Fruit fly (Drosophila melanogaster) whole organism, embryonic: ENCODE measurements around the gene Lnk.

Experiments
- Antp ChIP-seq: fragments of 200-800 bp; sonication (Bioruptor generic); optimal IDR thresholded peaks from 3 replicates; lab custom pipeline; 2016; ENCODE audit warnings: missing biosample characterization, missing genetic modification characterization
- Atf6 ChIP-seq: fragments of 200-800 bp; sonication (Bioruptor generic); IDR thresholded peaks from 2 replicates; pipeline ENCODE4 v1.3.6; 2022; ENCODE audit warnings: missing biosample characterization, missing genetic modification characterization
- CG11504 ChIP-seq: fragments of 200-800 bp; sonication (Bioruptor generic); optimal IDR thresholded peaks from 3 replicates; lab custom pipeline; 2019; ENCODE audit warnings: missing biosample characterization, mild to moderate bottlenecking, missing genetic modification characterization, moderate library complexity
- CG12219 ChIP-seq: fragments of 200-800 bp; sonication (Bioruptor generic); optimal IDR thresholded peaks from 3 replicates; lab custom pipeline; 2018; ENCODE audit warnings: missing biosample characterization, mild to moderate bottlenecking, missing genetic modification characterization
- CG13894 ChIP-seq: fragments of 200-800 bp; sonication (Bioruptor generic); optimal IDR thresholded peaks from 3 replicates; lab custom pipeline; 2018; ENCODE audit warnings: missing biosample characterization, mild to moderate bottlenecking, missing genetic modification characterization, moderate library complexity
- CG14014 ChIP-seq: fragments of 200-800 bp; sonication (Bioruptor generic); IDR thresholded peaks from 2 replicates; pipeline ENCODE4 v1.3.6; 2022; ENCODE audit warnings: missing biosample characterization, missing genetic modification characterization
- CG15269 ChIP-seq: fragments of 200-800 bp; sonication (Bioruptor generic); optimal IDR thresholded peaks from 2 replicates; lab custom pipeline; 2018; ENCODE audit warnings: missing biosample characterization, mild to moderate bottlenecking, missing genetic modification characterization, moderate library complexity
- CG18476 ChIP-seq: fragments of 200-800 bp; sonication (Bioruptor generic); optimal IDR thresholded peaks from 2 replicates; lab custom pipeline; 2016; ENCODE audit warnings: missing biosample characterization, mild to moderate bottlenecking, missing genetic modification characterization
- CG2202 ChIP-seq: fragments of 200-800 bp; sonication (Bioruptor generic); optimal IDR thresholded peaks from 2 replicates; lab custom pipeline; 2018; ENCODE audit warnings: missing biosample characterization, mild to moderate bottlenecking, missing genetic modification characterization
- CG2712 ChIP-seq: fragments of 200-800 bp; optimal IDR thresholded peaks from 3 replicates; lab custom pipeline; 2019; ENCODE audit warnings: missing biosample characterization, mild to moderate bottlenecking, missing genetic modification characterization, moderate library complexity
- CG32767 ChIP-seq: fragments of 200-800 bp; sonication (Bioruptor generic); IDR thresholded peaks from 2 replicates; pipeline ENCODE4 v1.3.6; 2022; ENCODE audit warnings: missing biosample characterization, missing genetic modification characterization
- CG8924 ChIP-seq: fragments of 200-800 bp; optimal IDR thresholded peaks from 3 replicates; lab custom pipeline; 2019; ENCODE audit warnings: missing biosample characterization, mild to moderate bottlenecking, missing genetic modification characterization, moderate library complexity
- CoRest ChIP-seq: fragments of 200-800 bp; sonication (Bioruptor generic); optimal IDR thresholded peaks from 3 replicates; lab custom pipeline; 2018; ENCODE audit warnings: missing biosample characterization, mild to moderate bottlenecking, missing genetic modification characterization, moderate library complexity
- Dbx ChIP-seq: fragments of 200-800 bp; sonication (Bioruptor generic); IDR thresholded peaks from 3 replicates; pipeline ENCODE4 v1.3.6; 2022; ENCODE audit warnings: missing biosample characterization, missing genetic modification characterization
- Eip74EF ChIP-seq, 2 experiments: fragments of 200-800 bp in 1 of 2; fragments of >200 bp in 1 of 2; sonication (Bioruptor generic) in 1 of 2; optimal IDR thresholded peaks; 2 replicates each; lab custom pipeline; 2017 to 2019; ENCODE audit warnings: missing biosample characterization in 2 of 2, missing genetic modification characterization in 2 of 2, mild to moderate bottlenecking in 1 of 2, moderate library complexity in 1 of 2
- H2.0 ChIP-seq: fragments of 200-800 bp; sonication (Bioruptor generic); IDR thresholded peaks from 2 replicates; pipeline ENCODE4 v1.3.6; 2022; ENCODE audit warnings: missing biosample characterization, missing genetic modification characterization
- HHEX ChIP-seq: fragments of 200-800 bp; sonication (Bioruptor generic); optimal IDR thresholded peaks from 3 replicates; lab custom pipeline; 2017; ENCODE audit warnings: missing biosample characterization, mild to moderate bottlenecking, missing genetic modification characterization, missing genetic modification reagents
- HmgZ ChIP-seq: fragments of 200-800 bp; sonication (Bioruptor generic); optimal IDR thresholded peaks from 2 replicates; lab custom pipeline; 2018; ENCODE audit warnings: missing biosample characterization, mild to moderate bottlenecking, missing genetic modification characterization
- Hr78 ChIP-seq, 2 experiments: fragments of 200-800 bp in 1 of 2; fragments of >200 bp in 1 of 2; sonication (Bioruptor generic) in 1 of 2; optimal IDR thresholded peaks; 2 replicates each; lab custom pipeline; 2017 to 2019; ENCODE audit warnings: missing biosample characterization in 2 of 2, missing genetic modification characterization in 2 of 2, mild to moderate bottlenecking in 1 of 2, moderate library complexity in 1 of 2
- Nf-YC ChIP-seq: fragments of 200-800 bp; optimal IDR thresholded peaks from 3 replicates; lab custom pipeline; 2019; ENCODE audit warnings: missing biosample characterization, mild to moderate bottlenecking, missing genetic modification characterization, moderate library complexity
- Oaz ChIP-seq: fragments of 200-800 bp; sonication (Bioruptor generic); IDR thresholded peaks from 2 replicates; pipeline ENCODE4 v1.3.6; 2022; ENCODE audit warnings: missing biosample characterization, missing genetic modification characterization
- Pdp1 ChIP-seq, 2 experiments: fragments of 200-800 bp; sonication (Bioruptor generic); optimal IDR thresholded peaks; 3 replicates each; lab custom pipeline; 2016; ENCODE audit warnings: missing biosample characterization in 2 of 2, missing genetic modification characterization in 2 of 2, mild to moderate bottlenecking in 1 of 2, moderate library complexity in 1 of 2
- Rfx ChIP-seq: fragments of 200-800 bp; sonication (Bioruptor generic); IDR thresholded peaks from 2 replicates; pipeline ENCODE4 v1.3.6; 2022; ENCODE audit warnings: missing biosample characterization, missing genetic modification characterization
- Side ChIP-seq: fragments of 200-800 bp; sonication (Bioruptor generic); optimal IDR thresholded peaks from 2 replicates; lab custom pipeline; 2016; ENCODE audit warnings: missing biosample characterization, missing genetic modification characterization
- Six4 ChIP-seq: fragments of 200-800 bp; sonication (Bioruptor generic); optimal IDR thresholded peaks from 2 replicates; lab custom pipeline; 2016; ENCODE audit warnings: missing biosample characterization, missing genetic modification characterization
- bcd ChIP-seq: fragments of 200-800 bp; sonication (Bioruptor generic); optimal IDR thresholded peaks from 2 replicates; lab custom pipeline; 2017; ENCODE audit warnings: missing biosample characterization, mild to moderate bottlenecking, missing genetic modification characterization
- cg ChIP-seq: fragments of 200-800 bp; sonication (Bioruptor generic); optimal IDR thresholded peaks from 3 replicates; lab custom pipeline; 2019; ENCODE audit warnings: missing biosample characterization, mild to moderate bottlenecking, missing genetic modification characterization, moderate library complexity
- chm ChIP-seq: fragments of 200-800 bp; sonication (Bioruptor generic); IDR thresholded peaks from 2 replicates; pipeline ENCODE4 v1.3.6; 2022; ENCODE audit warnings: missing biosample characterization, missing genetic modification characterization
- croc ChIP-seq: fragments of 200-800 bp; sonication (Bioruptor generic); conservative IDR thresholded peaks from 3 replicates; pipeline ENCODE4 v1.3.6; 2022; ENCODE audit warnings: missing biosample characterization, missing genetic modification characterization
- cwo ChIP-seq: fragments of 200-800 bp; sonication (Bioruptor generic); optimal IDR thresholded peaks from 3 replicates; lab custom pipeline; 2017; ENCODE audit warnings: missing biosample characterization, missing genetic modification characterization, mild to moderate bottlenecking, moderate library complexity, missing genetic modification reagents
- dan ChIP-seq: fragments of 200-800 bp; sonication (Bioruptor generic); IDR thresholded peaks from 2 replicates; pipeline ENCODE4 v1.3.6; 2022; ENCODE audit warnings: missing biosample characterization, missing genetic modification characterization
- exex ChIP-seq: fragments of 200-800 bp; sonication (Bioruptor generic); optimal IDR thresholded peaks from 4 replicates; lab custom pipeline; 2018; ENCODE audit warnings: missing biosample characterization, mild to moderate bottlenecking, missing genetic modification characterization, moderate library complexity
- fd64A ChIP-seq: fragments of 200-800 bp; sonication (Bioruptor generic); optimal IDR thresholded peaks from 3 replicates; lab custom pipeline; 2018; ENCODE audit warnings: missing biosample characterization, mild to moderate bottlenecking, missing genetic modification characterization
- grau ChIP-seq: fragments of 200-800 bp; optimal IDR thresholded peaks from 3 replicates; lab custom pipeline; 2019; ENCODE audit warnings: missing biosample characterization, mild to moderate bottlenecking, missing genetic modification characterization, moderate library complexity
- gsb-n ChIP-seq: fragments of 200-800 bp; sonication (Bioruptor generic); optimal IDR thresholded peaks from 3 replicates; lab custom pipeline; 2018; ENCODE audit warnings: missing biosample characterization, mild to moderate bottlenecking, missing genetic modification characterization
- ham ChIP-seq: fragments of 200-800 bp; sonication (Bioruptor generic); IDR thresholded peaks from 2 replicates; pipeline ENCODE4 v1.3.6; 2022; ENCODE audit warnings: missing biosample characterization, missing genetic modification characterization
- kay ChIP-seq: fragments of 200-800 bp; sonication (Bioruptor generic); optimal IDR thresholded peaks from 2 replicates; lab custom pipeline; 2016; ENCODE audit warnings: missing biosample characterization, missing genetic modification characterization
- knrl ChIP-seq: fragments of 200-800 bp; sonication (Bioruptor generic); IDR thresholded peaks from 3 replicates; pipeline ENCODE4 v1.3.6; 2022; ENCODE audit warnings: missing biosample characterization, missing genetic modification characterization; ENCODE audit not compliant: partially characterized antibody
- nau ChIP-seq: fragments of 200-800 bp; sonication (Bioruptor generic); optimal IDR thresholded peaks from 3 replicates; lab custom pipeline; 2017; ENCODE audit warnings: missing biosample characterization, mild to moderate bottlenecking, missing genetic modification characterization, missing genetic modification reagents
- nerfin-2 ChIP-seq: fragments of 200-800 bp; sonication (Bioruptor generic); IDR thresholded peaks from 2 replicates; pipeline ENCODE4 v1.3.6; 2022; ENCODE audit warnings: missing biosample characterization, missing genetic modification characterization; ENCODE audit not compliant: partially characterized antibody
- nmo ChIP-seq: fragments of 200-800 bp; sonication (Bioruptor generic); optimal IDR thresholded peaks from 2 replicates; lab custom pipeline; 2018; ENCODE audit warnings: missing biosample characterization, mild to moderate bottlenecking, missing genetic modification characterization, moderate library complexity
- pan ChIP-seq, 4 experiments: fragments of >200 bp in 3 of 4; fragments of 200-800 bp in 1 of 4; sonication (Bioruptor generic) in 1 of 4; optimal IDR thresholded peaks in 3 of 4; IDR thresholded peaks in 1 of 4; 2 replicates each; pipeline versions ENCODE4 v1.3.6 to Lab custom; 2017 to 2022; ENCODE audit warnings: missing biosample characterization in 2 of 4, missing genetic modification characterization in 2 of 4, mixed read lengths in 1 of 4
- peb ChIP-seq: fragments of 200-800 bp; sonication (Bioruptor generic); IDR thresholded peaks from 2 replicates; pipeline ENCODE4 v1.3.6; 2022; ENCODE audit warnings: missing biosample characterization, missing genetic modification characterization
- sqz ChIP-seq: fragments of 200-800 bp; sonication (Bioruptor generic); optimal IDR thresholded peaks from 3 replicates; lab custom pipeline; 2018; ENCODE audit warnings: missing biosample characterization, mild to moderate bottlenecking, missing genetic modification characterization
- stc ChIP-seq: fragments of 200-800 bp; sonication (Bioruptor generic); IDR thresholded peaks from 2 replicates; pipeline ENCODE4 v1.3.6; 2022; ENCODE audit warnings: missing biosample characterization, missing genetic modification characterization
- tin ChIP-seq: fragments of 200-800 bp; sonication (Bioruptor generic); optimal IDR thresholded peaks from 3 replicates; lab custom pipeline; 2016; ENCODE audit warnings: missing biosample characterization, missing genetic modification characterization
- trh ChIP-seq: fragments of 200-800 bp; sonication (Bioruptor generic); optimal IDR thresholded peaks from 2 replicates; lab custom pipeline; 2016; ENCODE audit warnings: missing biosample characterization, missing genetic modification characterization
- ttk ChIP-seq: fragments of 200-800 bp; sonication (Bioruptor generic); IDR thresholded peaks from 2 replicates; pipeline ENCODE4 v2.1.2; 2022; ENCODE audit warnings: missing biosample characterization, missing genetic modification characterization
- unpg ChIP-seq: fragments of 200-800 bp; sonication (Bioruptor generic); optimal IDR thresholded peaks from 3 replicates; lab custom pipeline; 2018; ENCODE audit warnings: missing biosample characterization, mild to moderate bottlenecking, missing genetic modification characterization, moderate library complexity
- vvl ChIP-seq: fragments of 200-800 bp; sonication (Bioruptor generic); IDR thresholded peaks from 2 replicates; pipeline ENCODE4 v1.3.6; 2022; ENCODE audit warnings: missing biosample characterization, missing genetic modification characterization

Lnk gene

DNA sequence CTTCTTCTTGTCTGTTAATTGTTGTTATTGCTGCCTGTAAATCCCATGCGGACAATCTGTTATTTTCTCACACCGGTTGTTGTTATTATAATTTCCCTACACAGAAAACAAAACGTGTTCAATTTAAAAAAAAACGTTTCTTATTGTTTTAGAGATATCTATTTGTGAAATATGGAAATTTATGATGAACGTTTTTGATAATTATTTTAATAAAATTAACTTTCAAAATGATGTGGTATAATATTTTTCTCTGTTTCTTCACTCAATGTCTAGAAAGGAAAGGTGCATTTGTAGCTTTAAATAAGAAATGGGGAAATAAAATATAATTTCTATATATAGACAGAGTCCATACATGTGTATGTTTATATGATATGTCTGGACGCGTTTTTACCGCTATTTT lies 4.0 kb upstream of the Lnk start (continued):
- TF ChIP-seq Nf-YC (tag; lab: Kevin White, UChicago) = peak; percentile 13
- TF ChIP-seq Rfx = no peak
- TF ChIP-seq nerfin-2 (GFP tag; lab: Robert Waterston, UW) = no peak
- TF ChIP-seq knrl (GFP tag; lab: Robert Waterston, UW) = no peak
- peak in 1 of 2 experiments; percentile 23 for TF ChIP-seq Hr78 (GFP tag; optimal IDR thresholded peaks at IDR 0.05; lab: Kevin White, UChicago)
- TF ChIP-seq CG2712 (tag; lab: Kevin White, UChicago) = peak; percentile 91
- TF ChIP-seq Eip74EF (GFP tag; optimal IDR thresholded peaks at IDR 0.05; lab: Kevin White, UChicago) = peak in 1 of 2 experiments; percentile 67
- TF ChIP-seq CG14014 = 0 out of 2 replicates have a peak, but pooled peaks have one; percentile 32
- peak; percentile 28 for TF ChIP-seq cwo
- no peak for TF ChIP-seq Dbx (GFP tag; lab: Robert Waterston, UW)
- TF ChIP-seq CoRest (tag; lab: Kevin White, UChicago) = peak; percentile 77
- peak; percentile 61 for TF ChIP-seq croc (GFP tag; lab: Robert Waterston, UW)
- TF ChIP-seq Side = no peak
- peak; percentile 86 for TF ChIP-seq unpg (GFP tag; lab: Kevin White, UChicago)
- TF ChIP-seq exex (tag; lab: Kevin White, UChicago) = no peak
- TF ChIP-seq stc (GFP tag; lab: Robert Waterston, UW) = peak; percentile 71; the same call in 1 of the 2 replicates
- TF ChIP-seq CG13894 (tag; lab: Kevin White, UChicago) = no peak
- TF ChIP-seq CG11504 = peak; percentile 83
- TF ChIP-seq nmo (GFP tag; lab: Kevin White, UChicago) = peak; percentile 84
- TF ChIP-seq pan (optimal IDR thresholded peaks at IDR 0.05; lab: Kevin White, UChicago) = no peak
- TF ChIP-seq pan (GFP tag; optimal IDR thresholded peaks at IDR 0.05 in 1 of 2, IDR thresholded peaks at IDR 0.05 in 1 of 2) = peak in 1 of 2 experiments; percentile 68
- peak; percentile 80 for TF ChIP-seq CG8924 (tag; lab: Kevin White, UChicago)
- no peak for TF ChIP-seq fd64A (GFP tag; lab: Kevin White, UChicago)
- peak; percentile 74 for TF ChIP-seq CG32767
- TF ChIP-seq ham (GFP tag; lab: Robert Waterston, UW) = no peak
- TF ChIP-seq ttk (GFP tag; lab: Robert Waterston, UW) = peak; percentile 49; the same call in 1 of the 2 replicates
- TF ChIP-seq H2.0 (GFP tag; lab: Robert Waterston, UW) = peak; percentile 38; the same call in 1 of the 2 replicates
- peak; percentile 72 for TF ChIP-seq vvl
- TF ChIP-seq CG15269 = peak; percentile 61
- TF ChIP-seq Six4 (GFP tag; lab: Kevin White, UChicago) = peak; percentile 55
- peak; percentile 42 for TF ChIP-seq bcd (GFP tag; lab: Kevin White, UChicago)
- no peak for TF ChIP-seq Antp (GFP tag; lab: Kevin White, UChicago)
- TF ChIP-seq CG18476 (GFP tag; lab: Kevin White, UChicago) = peak; percentile 34
- peak; percentile 71 for TF ChIP-seq grau (tag; lab: Kevin White, UChicago)
- peak; percentile 45 for TF ChIP-seq sqz (GFP tag; lab: Kevin White, UChicago)
- no peak for TF ChIP-seq cg (GFP tag; lab: Kevin White, UChicago)
- TF ChIP-seq peb (GFP tag; lab: Robert Waterston, UW) = no peak

- TF ChIP-seq tin (GFP tag; lab: Kevin White, UChicago) (no peak), CG2202 (tag; lab: Kevin White, UChicago) (peak; percentile 73), Oaz (GFP tag; lab: Robert Waterston, UW) (no peak), nau (GFP tag; lab: Kevin White, UChicago) (peak; percentile 66), CG12219 (GFP tag; lab: Kevin White, UChicago) (peak; percentile 57), dan (GFP tag; lab: Robert Waterston, UW) (no peak), Pdp1 (GFP tag; optimal IDR thresholded peaks at IDR 0.05; lab: Kevin White, UChicago) (peak in 1 of 2 experiments; percentile 52), HHEX (GFP tag; lab: Kevin White, UChicago) (no peak), HmgZ (peak; percentile 34), trh (GFP tag; lab: Kevin White, UChicago) (no peak), chm (GFP tag; lab: Robert Waterston, UW) (peak; percentile 74; the same call in 1 of the 2 replicates), kay (GFP tag; lab: Kevin White, UChicago) (no peak), gsb-n (tag; lab: Kevin White, UChicago) (peak; percentile 38), Atf6 (GFP tag; lab: Robert Waterston, UW) (no peak)
These were observed 3.2 kb upstream of the Lnk start for dm6 chr3R:25885136-25885535.
